Worm (Caenorhabditis elegans) whole organism, L4 larva: ENCODE measurements around the gene pph-6.

Source experiments
- F37D6.2 ChIP-seq: sonication (generic microtip); optimal IDR thresholded peaks from 2 replicates; lab custom pipeline; 2016; ENCODE audit warnings: mild to moderate bottlenecking, missing genetic modification characterization, missing compliant biosample characterization
- R02D3.7 ChIP-seq: fragments of 150-350 bp; sonication (generic microtip); optimal IDR thresholded peaks from 3 replicates; lab custom pipeline; 2014; ENCODE audit warnings: missing biosample characterization, missing genetic modification characterization
- T20F7.1 ChIP-seq: fragments of 200-800 bp; sonication (Bioruptor generic); optimal IDR thresholded peaks from 2 replicates; lab custom pipeline; 2018; ENCODE audit warnings: mild to moderate bottlenecking, missing genetic modification characterization, missing compliant biosample characterization
- T26A8.4 ChIP-seq: fragments of 200-800 bp; sonication (Bioruptor generic); IDR thresholded peaks from 2 replicates; pipeline ENCODE4 v1.3.6; 2022; ENCODE audit warnings: missing genetic modification characterization, missing compliant biosample characterization
- Y105C5A.15 ChIP-seq: fragments of 200-800 bp; sonication (Bioruptor generic); IDR thresholded peaks from 2 replicates; pipeline ENCODE4 v1.3.6; 2022; ENCODE audit warnings: missing genetic modification characterization, missing compliant biosample characterization
- Y48G9A.11 ChIP-seq: fragments of 200-800 bp; sonication (Bioruptor generic); IDR thresholded peaks from 2 replicates; pipeline ENCODE4 v1.3.6; 2022; ENCODE audit warnings: missing genetic modification reagents, missing genetic modification characterization, missing compliant biosample characterization
- aha-1 ChIP-seq: fragments of 150-350 bp; peaks from one replicate; lab custom pipeline; 2014; ENCODE audit warnings: missing biosample characterization, missing genetic modification characterization
- aly-2 ChIP-seq: sonication (generic microtip); optimal IDR thresholded peaks from 2 replicates; lab custom pipeline; 2018; ENCODE audit warnings: missing biosample characterization, missing genetic modification characterization
- arid-1 ChIP-seq: fragments of 200-800 bp; sonication (Bioruptor generic); conservative IDR thresholded peaks from 2 replicates; pipeline ENCODE4 v1.3.6; 2022; ENCODE audit warnings: missing genetic modification reagents, missing genetic modification characterization, missing compliant biosample characterization
- ceh-20 ChIP-seq: fragments of 200-800 bp; sonication (Bioruptor generic); IDR thresholded peaks from 2 replicates; pipeline ENCODE4 v1.3.6; 2022; ENCODE audit warnings: missing genetic modification reagents, missing genetic modification characterization, missing compliant biosample characterization
- ceh-44 ChIP-seq: fragments of 200-800 bp; sonication (Bioruptor generic); IDR thresholded peaks from 2 replicates; pipeline ENCODE4 v1.3.6; 2022; ENCODE audit warnings: missing genetic modification reagents, missing genetic modification characterization, missing compliant biosample characterization
- ceh-62 ChIP-seq: sonication (generic microtip); optimal IDR thresholded peaks from 2 replicates; lab custom pipeline; 2017; ENCODE audit warnings: missing biosample characterization, missing genetic modification characterization
- cey-2 ChIP-seq: sonication (generic microtip); optimal IDR thresholded peaks from 3 replicates; lab custom pipeline; 2017; ENCODE audit warnings: missing genetic modification characterization, mild to moderate bottlenecking, missing compliant biosample characterization, antibody characterized with exemption, borderline replicate concordance; ENCODE audit not compliant: insufficient read depth
- ctbp-1 ChIP-seq: fragments of 200-800 bp; sonication (Bioruptor generic); IDR thresholded peaks from 2 replicates; pipeline ENCODE4 v1.3.6; 2022; ENCODE audit warnings: missing genetic modification reagents, missing genetic modification characterization, missing compliant biosample characterization
- daf-12 ChIP-seq: fragments of 150-350 bp; optimal IDR thresholded peaks from 2 replicates; lab custom pipeline; 2014; ENCODE audit warnings: missing biosample characterization, missing genetic modification reagents, missing genetic modification characterization
- dmd-6 ChIP-seq: fragments of 200-800 bp; sonication (Bioruptor generic); IDR thresholded peaks from 2 replicates; pipeline ENCODE4 v1.3.6; 2022; ENCODE audit warnings: missing genetic modification reagents, missing genetic modification characterization, missing compliant biosample characterization
- dmd-8 ChIP-seq: fragments of 200-800 bp; sonication (Bioruptor generic); IDR thresholded peaks from 2 replicates; pipeline ENCODE4 v1.3.6; 2022; ENCODE audit warnings: missing genetic modification characterization, missing compliant biosample characterization
- dmd-9 ChIP-seq: fragments of 200-800 bp; sonication (Bioruptor generic); IDR thresholded peaks from 2 replicates; pipeline ENCODE4 v1.3.6; 2022; ENCODE audit warnings: missing genetic modification reagents, missing genetic modification characterization, missing compliant biosample characterization
- duxl-1 ChIP-seq: sonication (generic microtip); optimal IDR thresholded peaks from 2 replicates; lab custom pipeline; 2016; ENCODE audit warnings: mild to moderate bottlenecking, missing genetic modification characterization, moderate library complexity, missing compliant biosample characterization; ENCODE audit not compliant: poor library complexity
- egl-27 ChIP-seq: sonication (generic microtip); optimal IDR thresholded peaks from 3 replicates; lab custom pipeline; 2017; ENCODE audit warnings: missing biosample characterization, missing genetic modification reagents, missing genetic modification characterization
- egl-43 ChIP-seq: fragments of 200-800 bp; sonication (Bioruptor generic); IDR thresholded peaks from 2 replicates; pipeline ENCODE4 v1.3.6; 2022; ENCODE audit warnings: missing genetic modification reagents, missing genetic modification characterization, missing compliant biosample characterization
- hmg-1.1 ChIP-seq: fragments of 200-800 bp; sonication (Bioruptor generic); IDR thresholded peaks from 2 replicates; pipeline ENCODE4 v1.3.6; 2022; ENCODE audit warnings: missing genetic modification reagents, missing genetic modification characterization, missing compliant biosample characterization
- lim-7 ChIP-seq: fragments of 200-800 bp; sonication (Bioruptor generic); IDR thresholded peaks from 2 replicates; pipeline ENCODE4 v1.3.6; 2022; ENCODE audit warnings: missing genetic modification characterization, missing compliant biosample characterization
- lin-1 ChIP-seq: fragments of 200-800 bp; sonication (Bioruptor generic); IDR thresholded peaks from 2 replicates; pipeline ENCODE4 v1.3.6; 2022; ENCODE audit warnings: missing genetic modification reagents, missing genetic modification characterization, missing compliant biosample characterization
- lin-38 ChIP-seq: fragments of 200-800 bp; sonication (Bioruptor generic); IDR thresholded peaks from 2 replicates; pipeline ENCODE4 v1.3.6; 2022; ENCODE audit warnings: missing genetic modification reagents, missing genetic modification characterization, missing compliant biosample characterization
- madf-5 ChIP-seq, 2 experiments: fragments of 200-800 bp; sonication (Bioruptor generic); IDR thresholded peaks; 2 replicates each; pipeline ENCODE4 v1.3.6; 2022; ENCODE audit warnings: missing compliant biosample characterization in 2 of 2, missing genetic modification characterization in 2 of 2
- madf-9 ChIP-seq: fragments of 200-800 bp; sonication (Bioruptor generic); conservative IDR thresholded peaks from 2 replicates; pipeline ENCODE4 v1.3.6; 2022; ENCODE audit warnings: missing genetic modification reagents, missing genetic modification characterization, missing compliant biosample characterization
- mdt-29 ChIP-seq: fragments of 200-800 bp; sonication (Bioruptor generic); IDR thresholded peaks from 2 replicates; pipeline ENCODE4 v1.3.6; 2022; ENCODE audit warnings: missing genetic modification reagents, missing genetic modification characterization, missing compliant biosample characterization
- mes-2 ChIP-seq: sonication (generic microtip); optimal IDR thresholded peaks from 2 replicates; lab custom pipeline; 2016; ENCODE audit warnings: missing genotype, mild to moderate bottlenecking, missing genetic modification characterization, missing compliant biosample characterization; ENCODE audit not compliant: poor library complexity, severe bottlenecking
- nhr-102 ChIP-seq: sonication (generic microtip); optimal IDR thresholded peaks from 2 replicates; lab custom pipeline; 2016; ENCODE audit warnings: mild to moderate bottlenecking, missing genetic modification characterization, moderate library complexity, missing compliant biosample characterization
- nhr-25 ChIP-seq: sonication (generic microtip); optimal IDR thresholded peaks from 2 replicates; lab custom pipeline; 2017; ENCODE audit warnings: missing genetic modification characterization, mild to moderate bottlenecking, missing compliant biosample characterization, antibody characterized with exemption, moderate library complexity, borderline replicate concordance; ENCODE audit not compliant: insufficient read depth
- nhr-42 ChIP-seq: fragments of 200-800 bp; sonication (Bioruptor generic); IDR thresholded peaks from 2 replicates; pipeline ENCODE4 v1.3.6; 2022; ENCODE audit warnings: missing genetic modification characterization, missing compliant biosample characterization
- pha-4 ChIP-seq, 2 experiments: fragments of 150-350 bp in 1 of 2; fragments of 200-800 bp in 1 of 2; sonication (Bioruptor generic) in 1 of 2; IDR thresholded peaks in 1 of 2; optimal IDR thresholded peaks in 1 of 2; 2 replicates each; pipeline versions ENCODE4 v1.3.6 to Lab custom; 2014 to 2022; ENCODE audit warnings: missing genetic modification characterization in 2 of 2, missing genetic modification reagents in 2 of 2, missing biosample characterization in 1 of 2, missing compliant biosample characterization in 1 of 2
- php-3 ChIP-seq: fragments of 200-800 bp; sonication (Bioruptor generic); IDR thresholded peaks from 2 replicates; pipeline ENCODE4 v1.3.6; 2022; ENCODE audit warnings: missing genetic modification reagents, missing genetic modification characterization, missing compliant biosample characterization
- set-16 ChIP-seq: fragments of 200-800 bp; sonication (Bioruptor generic); IDR thresholded peaks from 2 replicates; pipeline ENCODE4 v1.3.6; 2022; ENCODE audit warnings: missing genetic modification reagents, missing genetic modification characterization, missing compliant biosample characterization
- spr-3 ChIP-seq: fragments of 200-800 bp; sonication (Bioruptor generic); optimal IDR thresholded peaks from 2 replicates; lab custom pipeline; 2018; ENCODE audit warnings: mild to moderate bottlenecking, missing genetic modification characterization, missing compliant biosample characterization
- tra-1 ChIP-seq: fragments of 200-800 bp; sonication (Bioruptor generic); IDR thresholded peaks from 2 replicates; pipeline ENCODE4 v1.3.6; 2022; ENCODE audit warnings: missing genetic modification reagents, missing genetic modification characterization, missing compliant biosample characterization
- vab-7 ChIP-seq: fragments of 200-800 bp; sonication (Bioruptor generic); IDR thresholded peaks from 2 replicates; pipeline ENCODE4 v1.3.6; 2022; ENCODE audit warnings: missing genetic modification reagents, missing genetic modification characterization, missing compliant biosample characterization
- zag-1 ChIP-seq: fragments of 150-350 bp; optimal IDR thresholded peaks from 2 replicates; lab custom pipeline; 2014; ENCODE audit warnings: missing biosample characterization, missing genetic modification characterization
- zfp-3 ChIP-seq: fragments of 200-800 bp; sonication (Bioruptor generic); conservative IDR thresholded peaks from 2 replicates; pipeline ENCODE4 v1.3.6; 2022; ENCODE audit warnings: missing genetic modification reagents, missing genetic modification characterization, missing compliant biosample characterization
- zip-11 ChIP-seq: fragments of 200-800 bp; sonication (Bioruptor generic); IDR thresholded peaks from 2 replicates; pipeline ENCODE4 v1.3.6; 2022; ENCODE audit warnings: missing genetic modification characterization, missing compliant biosample characterization
- zip-2 ChIP-seq: fragments of 150-350 bp; optimal IDR thresholded peaks from 2 replicates; lab custom pipeline; 2014; ENCODE audit warnings: missing biosample characterization, missing genetic modification characterization

pph-6 gene

DNA sequence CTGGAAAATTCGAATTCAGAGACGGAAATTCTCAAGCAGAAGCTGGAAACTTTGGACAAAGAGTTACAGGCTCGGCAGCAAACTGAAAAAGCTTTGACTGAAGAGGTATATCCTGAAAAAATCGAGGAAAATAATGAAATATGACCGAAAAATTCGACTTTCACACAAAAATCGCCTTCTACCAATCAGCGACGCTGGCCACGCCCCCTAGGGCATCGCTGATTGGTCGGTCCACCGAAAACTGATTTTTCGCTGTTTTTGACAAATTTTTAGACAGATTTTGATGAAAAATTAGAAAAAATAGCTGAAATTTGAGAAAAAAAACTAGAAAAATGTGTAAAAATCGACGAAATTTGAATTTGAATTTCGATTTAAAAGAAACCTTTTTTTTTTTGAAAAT is 42.6 kb upstream of the pph-6 start:
- TF ChIP-seq aly-2 (tag; lab: Kevin White, UChicago) = no peak

- TF ChIP-seq zip-11 (GFP tag; lab: Robert Waterston, UW) (no peak), mes-2 (tag; lab: Kevin White, UChicago) (peak; percentile 42), nhr-25 (no peak)
Measured at ce11 chrIII:3423924-3424323, 37.6 kb upstream of the pph-6 start.

DNA sequence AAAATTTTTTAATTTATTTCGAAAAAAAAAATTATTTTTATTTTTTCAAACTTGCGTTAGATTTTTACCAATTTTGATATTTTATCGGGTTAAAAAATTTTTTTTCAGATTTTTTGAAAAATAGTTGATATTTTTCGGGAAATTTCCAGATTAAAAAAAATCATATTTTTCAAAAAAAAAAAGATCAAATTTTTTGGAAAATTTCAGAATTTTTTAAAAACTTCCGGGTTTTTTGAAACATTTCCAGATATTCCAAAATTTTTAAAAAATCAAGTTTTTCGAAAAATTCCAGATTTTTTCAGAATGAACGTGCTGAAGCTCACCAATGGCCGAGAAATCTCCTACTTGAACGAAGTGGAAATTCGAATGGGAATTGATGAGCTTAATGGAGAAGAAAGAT is 36.1 kb upstream of the pph-6 start, which contains the start of gene metl-18:
Gene metl-18 (plus strand): TSS at position 301 of the 400 bp plus-strand sequence.
- TF ChIP-seq egl-43 (GFP tag; lab: Robert Waterston, UW) (no peak), dmd-9 (GFP tag; lab: Robert Waterston, UW) (no peak), F37D6.2 (tag; lab: Kevin White, UChicago) (no peak), zip-2 (no peak), set-16 (GFP tag; lab: Robert Waterston, UW) (no peak), aha-1 (tag; lab: Kevin White, UChicago) (no peak), egl-27 (tag; lab: Kevin White, UChicago) (no peak), Y105C5A.15 (GFP tag; lab: Robert Waterston, UW) (no peak), ceh-44 (GFP tag; lab: Robert Waterston, UW) (no peak), dmd-8 (GFP tag; lab: Robert Waterston, UW) (no peak)

DNA sequence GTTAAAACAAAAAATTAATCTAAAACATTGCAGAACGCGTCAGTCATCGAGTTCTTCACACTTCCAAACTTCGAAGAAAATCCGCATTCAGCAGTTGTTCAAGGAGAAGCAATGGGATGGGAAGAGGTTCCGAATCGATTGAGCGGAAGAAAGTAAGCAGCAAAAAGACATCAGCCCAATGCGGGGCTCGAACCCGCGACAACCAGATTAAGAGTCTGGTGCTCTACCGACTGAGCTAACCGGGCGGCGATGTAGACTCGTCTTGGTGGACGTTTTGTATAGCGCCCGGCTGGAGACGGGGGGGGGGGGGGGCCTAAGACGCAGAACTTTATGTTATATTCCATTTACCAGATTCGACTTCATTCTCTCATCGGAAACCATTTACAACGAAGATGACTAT is 34.8 kb upstream of the pph-6 start:
- TF ChIP-seq zfp-3 (peak; percentile 54; the same call in 1 of the 2 replicates), dmd-6 (peak; percentile 36), mdt-29 (GFP tag; lab: Robert Waterston, UW) (0 out of 2 replicates have a peak, but pooled peaks have one; percentile 14), egl-43 (GFP tag; lab: Robert Waterston, UW) (peak; percentile 83), daf-12 (tag; lab: Kevin White, UChicago) (no peak), lim-7 (GFP tag; lab: Robert Waterston, UW) (peak; percentile 79), cey-2 (tag; lab: Kevin White, UChicago) (no peak), vab-7 (GFP tag; lab: Robert Waterston, UW) (peak; percentile 51; the same call in 1 of the 2 replicates), zag-1 (tag; lab: Kevin White, UChicago) (no peak), spr-3 (GFP tag; lab: Kevin White, UChicago) (no peak), madf-5 (GFP tag; IDR thresholded peaks at IDR 0.05; lab: Robert Waterston, UW) (0 out of 4 replicates have a peak, but pooled peaks of 1 of the 2 experiments have one; percentile 49), nhr-42 (GFP tag; lab: Robert Waterston, UW) (no peak), arid-1 (GFP tag; lab: Robert Waterston, UW) (peak; percentile 83), R02D3.7 (tag; lab: Kevin White, UChicago) (no peak), dmd-8 (GFP tag; lab: Robert Waterston, UW) (peak; percentile 63; the same call in 1 of the 2 replicates), mes-2 (tag; lab: Kevin White, UChicago) (no peak), ceh-44 (GFP tag; lab: Robert Waterston, UW) (no peak), lin-1 (GFP tag; lab: Robert Waterston, UW) (peak; percentile 22; the same call in 1 of the 2 replicates), T26A8.4 (GFP tag; lab: Robert Waterston, UW) (0 out of 2 replicates have a peak, but pooled peaks have one; percentile 15), madf-9 (no peak), ctbp-1 (GFP tag; lab: Robert Waterston, UW) (0 out of 2 replicates have a peak, but pooled peaks have one; percentile 43), nhr-25 (no peak), ceh-62 (no peak), nhr-102 (tag; lab: Kevin White, UChicago) (no peak), php-3 (GFP tag; lab: Robert Waterston, UW) (0 out of 2 replicates have a peak, but pooled peaks have one; percentile 14), pha-4 (GFP tag; IDR thresholded peaks at IDR 0.05; lab: Robert Waterston, UW) (peak; percentile 50; the same call in 1 of the 2 replicates), pha-4 (tag; optimal IDR thresholded peaks at IDR 0.05; lab: Kevin White, UChicago) (no peak), T20F7.1 (no peak), ceh-20 (GFP tag; lab: Robert Waterston, UW) (0 out of 2 replicates have a peak, but pooled peaks have one; percentile 15), hmg-1.1 (GFP tag; lab: Robert Waterston, UW) (peak; percentile 49; the same call in 1 of the 2 replicates), duxl-1 (tag; lab: Kevin White, UChicago) (peak; percentile 37), Y48G9A.11 (GFP tag; lab: Robert Waterston, UW) (no peak), tra-1 (0 out of 2 replicates have a peak, but pooled peaks have one; percentile 19), lin-38 (peak; percentile 66)
